Worm (Caenorhabditis elegans): ENCODE data around the gene tpst-1.

Gene tpst-1

ce11 chrIII:12613138-12613915 lies 48.8 kb downstream of the tpst-1 start:
- TF ChIP-seq ref-2 (tag; optimal IDR thresholded peaks at IDR 0.05), result peak; percentile 42
- TF ChIP-seq pha-2 (tag; optimal IDR thresholded peaks at IDR 0.05), result peak; percentile 3
- TF ChIP-seq ttx-3 (tag; optimal IDR thresholded peaks at IDR 0.05), result peak; percentile 11
- TF ChIP-seq gmeb-2 (tag; optimal IDR thresholded peaks at IDR 0.05), result peak; percentile 31
- TF ChIP-seq ceh-2 (tag; optimal IDR thresholded peaks at IDR 0.05), result peak; percentile 1
- TF ChIP-seq tbx-2 (tag; optimal IDR thresholded peaks at IDR 0.05), result peak; percentile 28
- TF ChIP-seq unc-55 (GFP tag; optimal IDR thresholded peaks at IDR 0.05), result peak; percentile 59
- no peak for TF ChIP-seq lim-6 (tag; optimal IDR thresholded peaks at IDR 0.05)
- no peak for TF ChIP-seq pha-4 (tag; optimal IDR thresholded peaks at IDR 0.05)
- TF ChIP-seq nfya-1 (tag; optimal IDR thresholded peaks at IDR 0.05), result no peak
- peak; percentile 24 for TF ChIP-seq unc-86 (tag; optimal IDR thresholded peaks at IDR 0.05)
- TF ChIP-seq madf-2 (tag; optimal IDR thresholded peaks at IDR 0.05), result no peak
- TF ChIP-seq npax-4 (tag; optimal IDR thresholded peaks at IDR 0.05), result no peak
- TF ChIP-seq ceh-18 (tag; optimal IDR thresholded peaks at IDR 0.05), result peak; percentile 19
- TF ChIP-seq ceh-48 (tag; optimal IDR thresholded peaks at IDR 0.05), result no peak
- no peak for TF ChIP-seq C38D4.7 (GFP tag; optimal IDR thresholded peaks at IDR 0.05)
- TF ChIP-seq Y22D7AL.16 (tag; optimal IDR thresholded peaks at IDR 0.05), result no peak
- TF ChIP-seq ceh-34 (tag; optimal IDR thresholded peaks at IDR 0.05), result peak; percentile 11
- TF ChIP-seq F13H6.1 (tag; optimal IDR thresholded peaks at IDR 0.05), result peak; percentile 15
- no peak for TF ChIP-seq ceh-45 (GFP tag; IDR thresholded peaks at IDR 0.05)
- TF ChIP-seq ceh-31 (tag; optimal IDR thresholded peaks at IDR 0.05), result peak; percentile 33
- peak; percentile 9 for TF ChIP-seq rnt-1 (tag; optimal IDR thresholded peaks at IDR 0.05)

DNA sequence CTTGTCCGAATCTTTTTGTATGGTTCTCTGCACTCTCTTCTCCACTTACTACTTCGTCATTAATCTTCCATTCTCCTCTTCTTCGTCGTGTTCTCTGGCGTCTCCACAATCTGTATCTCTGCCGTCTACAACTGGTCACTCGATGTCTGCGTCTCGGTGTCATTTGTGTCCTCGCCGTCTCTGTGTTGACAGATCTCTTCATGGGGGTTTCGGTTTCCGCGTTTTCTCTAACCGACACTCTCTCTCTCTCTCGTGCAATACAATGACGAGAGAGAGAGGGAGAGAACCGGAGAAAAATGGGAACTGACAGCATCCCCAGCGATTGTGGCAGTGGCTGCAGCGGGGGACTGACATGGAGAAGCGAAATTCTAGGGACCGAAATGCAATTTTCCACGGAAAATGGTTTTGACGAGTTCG lies 49.6 kb downstream of the tpst-1 start:
- TF ChIP-seq Y22D7AL.16 (tag; optimal IDR thresholded peaks at IDR 0.05) (no peak), unc-3 (GFP tag; conservative IDR thresholded peaks at IDR 0.05) (no peak), unc-3 (tag; optimal IDR thresholded peaks at IDR 0.05) (peak; percentile 36), unc-55 (GFP tag; optimal IDR thresholded peaks at IDR 0.05) (peak; percentile 100), syd-9 (tag; optimal IDR thresholded peaks at IDR 0.05) (peak; percentile 37), che-1 (tag; optimal IDR thresholded peaks at IDR 0.05) (no peak), eyg-1 (tag; optimal IDR thresholded peaks at IDR 0.05) (no peak), unc-86 (tag; optimal IDR thresholded peaks at IDR 0.05) (peak; percentile 59), hlh-30 (tag; optimal IDR thresholded peaks at IDR 0.05; ENCODE audit: insufficient read depth) (peak; percentile 91), tbx-7 (tag; optimal IDR thresholded peaks at IDR 0.05) (no peak), npax-4 (tag; optimal IDR thresholded peaks at IDR 0.05) (no peak), lim-6 (tag; optimal IDR thresholded peaks at IDR 0.05) (no peak), hlh-6 (tag; optimal IDR thresholded peaks at IDR 0.05) (peak; percentile 18), C08G9.2 (tag; optimal IDR thresholded peaks at IDR 0.05) (peak; percentile 60), tbx-2 (tag; optimal IDR thresholded peaks at IDR 0.05) (peak; percentile 96), ceh-6 (GFP tag; optimal IDR thresholded peaks at IDR 0.05) (peak; percentile 22), nhr-232 (tag; optimal IDR thresholded peaks at IDR 0.05) (no peak), rnt-1 (tag; optimal IDR thresholded peaks at IDR 0.05) (peak; percentile 91), pros-1 (tag; optimal IDR thresholded peaks at IDR 0.05) (peak; percentile 95), K09A11.1 (tag; optimal IDR thresholded peaks at IDR 0.05; ENCODE audit: insufficient read depth) (peak; percentile 70), sox-2 (GFP tag; IDR thresholded peaks at IDR 0.05) (peak; percentile 82), nfya-1 (tag; optimal IDR thresholded peaks at IDR 0.05) (peak; percentile 99), mec-3 (tag; optimal IDR thresholded peaks at IDR 0.05; ENCODE audit: borderline replicate concordance) (no peak), ceh-48 (tag; optimal IDR thresholded peaks at IDR 0.05) (no peak), ceh-19 (GFP tag; optimal IDR thresholded peaks at IDR 0.05) (peak; percentile 65), madf-2 (tag; optimal IDR thresholded peaks at IDR 0.05) (no peak), hlh-13 (GFP tag; optimal IDR thresholded peaks at IDR 0.05) (no peak), fax-1 (tag; optimal IDR thresholded peaks at IDR 0.05) (peak; percentile 48), hlh-15 (tag; optimal IDR thresholded peaks at IDR 0.05) (no peak), fkh-6 (tag; optimal IDR thresholded peaks at IDR 0.05) (peak; percentile 26), pha-2 (tag; optimal IDR thresholded peaks at IDR 0.05) (no peak), hlh-8 (tag; optimal IDR thresholded peaks at IDR 0.05) (peak; percentile 55), ceh-24 (tag; optimal IDR thresholded peaks at IDR 0.05) (no peak), ceh-34 (tag; optimal IDR thresholded peaks at IDR 0.05) (peak; percentile 98), ceh-45 (GFP tag; IDR thresholded peaks at IDR 0.05) (no peak), unc-42 (tag; optimal IDR thresholded peaks at IDR 0.05) (peak; percentile 84), F13H6.1 (tag; optimal IDR thresholded peaks at IDR 0.05) (peak; percentile 99), pha-4 (tag; optimal IDR thresholded peaks at IDR 0.05) (no peak), ahr-1 (tag; optimal IDR thresholded peaks at IDR 0.05) (no peak), dve-1 (tag; optimal IDR thresholded peaks at IDR 0.05) (peak; percentile 94)
